Fruit fly (Drosophila melanogaster) whole organism, wandering third instar larva: ENCODE data around the gene Npc2c.
A peak's percentile ranks its signal among the peaks of the same experiment; 100 is the strongest.

Source experiments
- Abd-B ChIP-seq: fragments of >200 bp; optimal IDR thresholded peaks from 2 replicates; lab custom pipeline; 2017; ENCODE audit warnings: missing biosample characterization, missing genetic modification characterization
- CG32264 ChIP-seq: fragments of 200-800 bp; sonication (Bioruptor generic); optimal IDR thresholded peaks from 2 replicates; lab custom pipeline; 2016; ENCODE audit warnings: missing biosample characterization, missing genetic modification characterization
- CG9705 ChIP-seq: fragments of 200-800 bp; sonication (Bioruptor generic); optimal IDR thresholded peaks from 2 replicates; lab custom pipeline; 2018; ENCODE audit warnings: missing biosample characterization, mild to moderate bottlenecking, missing genetic modification characterization
- Dfd ChIP-seq: fragments of >200 bp; optimal IDR thresholded peaks from 2 replicates; lab custom pipeline; 2017; ENCODE audit warnings: missing biosample characterization, missing genetic modification characterization
- Hnf4 ChIP-seq: fragments of 200-800 bp; sonication (Bioruptor generic); optimal IDR thresholded peaks from 2 replicates; lab custom pipeline; 2016; ENCODE audit warnings: missing biosample characterization, mild to moderate bottlenecking, missing genetic modification characterization
- Hr78 ChIP-seq: fragments of >200 bp; optimal IDR thresholded peaks from 2 replicates; lab custom pipeline; 2017; ENCODE audit warnings: missing biosample characterization, missing genetic modification characterization
- Mio ChIP-seq: sonication (Bioruptor generic); optimal IDR thresholded peaks from 2 replicates; lab custom pipeline; 2016; ENCODE audit warnings: missing biosample characterization, missing genetic modification characterization
- OdsH ChIP-seq: fragments of 200-800 bp; sonication (Bioruptor generic); optimal IDR thresholded peaks from 2 replicates; lab custom pipeline; 2016; ENCODE audit warnings: missing biosample characterization, mild to moderate bottlenecking, missing genetic modification characterization
- Rel ChIP-seq, 2 experiments: fragments of 200-800 bp; sonication (Bioruptor generic) in 1 of 2; optimal IDR thresholded peaks; 2 replicates in 1 of 2; 3 replicates in 1 of 2; lab custom pipeline; 2016 to 2019; ENCODE audit warnings: mild to moderate bottlenecking in 2 of 2, missing biosample characterization in 2 of 2, missing genetic modification characterization in 2 of 2, moderate library complexity in 1 of 2
- Sp1 ChIP-seq: fragments of 200-800 bp; sonication (Bioruptor generic); optimal IDR thresholded peaks from 3 replicates; lab custom pipeline; 2019; ENCODE audit warnings: missing biosample characterization, mild to moderate bottlenecking, missing genetic modification characterization, moderate library complexity
- brk ChIP-seq: fragments of 200-800 bp; sonication (Bioruptor generic); optimal IDR thresholded peaks from 2 replicates; lab custom pipeline; 2016; ENCODE audit warnings: missing biosample characterization, mild to moderate bottlenecking, missing genetic modification characterization
- dl ChIP-seq, 2 experiments: fragments of 175-275, 200-275 bp in 1 of 2; fragments of 200-275 bp in 1 of 2; sonication (Bioruptor generic); optimal IDR thresholded peaks; lab custom pipeline; 2018; ENCODE audit warnings: mild to moderate bottlenecking in 2 of 2, missing biosample characterization in 2 of 2, missing genetic modification characterization in 2 of 2, moderate library complexity in 2 of 2; ENCODE audit not compliant: partially characterized antibody in 2 of 2, insufficient read depth in 1 of 2
- dsf ChIP-seq: sonication (Bioruptor generic); optimal IDR thresholded peaks from 2 replicates; lab custom pipeline; 2016; ENCODE audit warnings: missing biosample characterization, missing genetic modification characterization, borderline replicate concordance
- ey ChIP-seq: fragments of 200-800 bp; sonication (Bioruptor generic); optimal IDR thresholded peaks from 2 replicates; lab custom pipeline; 2016; ENCODE audit warnings: missing biosample characterization, missing genetic modification characterization
- foxo ChIP-seq, 2 experiments: fragments of 200-800 bp; sonication (Bioruptor generic); optimal IDR thresholded peaks; 2 replicates in 1 of 2; 3 replicates in 1 of 2; lab custom pipeline; 2016 to 2017; ENCODE audit warnings: missing biosample characterization in 2 of 2, missing genetic modification characterization in 2 of 2
- fru ChIP-seq: fragments of 200-800 bp; sonication (Bioruptor generic); optimal IDR thresholded peaks from 3 replicates; lab custom pipeline; 2016; ENCODE audit warnings: missing biosample characterization, mild to moderate bottlenecking, missing genetic modification characterization
- jim ChIP-seq: fragments of 175-275, 200-325 bp; sonication (Bioruptor generic); optimal IDR thresholded peaks from 2 replicates; lab custom pipeline; 2016; ENCODE audit warnings: missing biosample characterization, mild to moderate bottlenecking, missing genetic modification characterization
- lola ChIP-seq: fragments of >200 bp; optimal IDR thresholded peaks from 2 replicates; lab custom pipeline; 2017; ENCODE audit warnings: missing biosample characterization, missing genetic modification characterization
- pan ChIP-seq: fragments of >200 bp; optimal IDR thresholded peaks from 2 replicates; lab custom pipeline; 2017
- psq ChIP-seq: fragments of 200-800 bp; sonication (Bioruptor generic); optimal IDR thresholded peaks from 3 replicates; lab custom pipeline; 2017; ENCODE audit warnings: missing biosample characterization, mild to moderate bottlenecking, missing genetic modification characterization, moderate library complexity
- rgr ChIP-seq: fragments of 200-800 bp; sonication (Bioruptor generic); optimal IDR thresholded peaks from 3 replicates; lab custom pipeline; 2016; ENCODE audit warnings: missing biosample characterization, mild to moderate bottlenecking, missing genetic modification characterization
- sage ChIP-seq: fragments of 200-800 bp; sonication (Bioruptor generic); optimal IDR thresholded peaks from 2 replicates; lab custom pipeline; 2016; ENCODE audit warnings: missing biosample characterization, mild to moderate bottlenecking, missing genetic modification characterization
- sv ChIP-seq: fragments of 200-800 bp; sonication (Bioruptor generic); optimal IDR thresholded peaks from 3 replicates; lab custom pipeline; 2016; ENCODE audit warnings: missing biosample characterization, missing genetic modification characterization
- tai ChIP-seq: sonication (Bioruptor generic); optimal IDR thresholded peaks from 2 replicates; lab custom pipeline; 2016; ENCODE audit warnings: missing biosample characterization, missing genetic modification characterization
- usp ChIP-seq: fragments of >200 bp; optimal IDR thresholded peaks from 2 replicates; lab custom pipeline; 2017; ENCODE audit warnings: missing biosample characterization, missing genetic modification characterization
- woc ChIP-seq: sonication (Bioruptor generic); optimal IDR thresholded peaks from 2 replicates; lab custom pipeline; 2016; ENCODE audit warnings: missing biosample characterization, mild to moderate bottlenecking, missing genetic modification characterization

The Npc2c gene

dm6 chr3R:10032951-10033720, 26.9 kb upstream of the Npc2c start:
- no peak for TF ChIP-seq pan (lab: Kevin White, UChicago)
- no peak for TF ChIP-seq Mio (GFP tag; lab: Kevin White, UChicago)
- no peak for TF ChIP-seq CG9705 (GFP tag; lab: Kevin White, UChicago)
- no peak for TF ChIP-seq lola (GFP tag; lab: Kevin White, UChicago)
- TF ChIP-seq Hnf4 (GFP tag; lab: Kevin White, UChicago) = no peak
- TF ChIP-seq ey (GFP tag; lab: Kevin White, UChicago) = no peak
- TF ChIP-seq fru (GFP tag; lab: Kevin White, UChicago) = no peak
- TF ChIP-seq Hr78 = no peak
- TF ChIP-seq sage (GFP tag; lab: Kevin White, UChicago) = no peak
- TF ChIP-seq tai (GFP tag; lab: Kevin White, UChicago) = no peak
- no peak for TF ChIP-seq Abd-B (GFP tag; lab: Kevin White, UChicago)
- TF ChIP-seq dsf (GFP tag; lab: Kevin White, UChicago) = no peak
- no peak for TF ChIP-seq Rel (GFP tag; optimal IDR thresholded peaks at IDR 0.05; lab: Kevin White, UChicago)
- no peak for TF ChIP-seq Rel (tag; optimal IDR thresholded peaks at IDR 0.05; lab: Kevin White, UChicago)

dm6 chr3R:10034995-10035446, 25.0 kb upstream of the Npc2c start:
- TF ChIP-seq jim (no peak), Rel (GFP tag; optimal IDR thresholded peaks at IDR 0.05; lab: Kevin White, UChicago) (no peak), Rel (tag; optimal IDR thresholded peaks at IDR 0.05; lab: Kevin White, UChicago) (peak; percentile 19)

dm6 chr3R:10035765-10036164, 24.3 kb upstream of the Npc2c start:
- TF ChIP-seq CG9705 (GFP tag; lab: Kevin White, UChicago) = no peak
- peak; percentile 47 for TF ChIP-seq brk

- TF ChIP-seq OdsH (GFP tag; lab: Kevin White, UChicago) (no peak), jim (no peak), foxo (GFP tag; optimal IDR thresholded peaks at IDR 0.05; lab: Kevin White, UChicago) (no peak), CG32264 (no peak), Sp1 (GFP tag; lab: Kevin White, UChicago) (no peak), tai (GFP tag; lab: Kevin White, UChicago) (no peak), Dfd (no peak), pan (lab: Kevin White, UChicago) (no peak), usp (no peak), sv (GFP tag; lab: Kevin White, UChicago) (no peak), CG9705 (GFP tag; lab: Kevin White, UChicago) (no peak), rgr (no peak), woc (GFP tag; lab: Kevin White, UChicago) (no peak), Rel (GFP tag; optimal IDR thresholded peaks at IDR 0.05; lab: Kevin White, UChicago) (no peak), Rel (tag; optimal IDR thresholded peaks at IDR 0.05; lab: Kevin White, UChicago) (no peak), dl (GFP tag; optimal IDR thresholded peaks at IDR 0.05; lab: Kevin White, UChicago; ENCODE audit: insufficient read depth in 1 of 2, partially characterized antibody in 2 of 2) (no peak), fru (GFP tag; lab: Kevin White, UChicago) (no peak)
Measured at dm6 chr3R:10039188-10039587, 20.9 kb upstream of the Npc2c start.

- no peak for TF ChIP-seq Rel (GFP tag; optimal IDR thresholded peaks at IDR 0.05; lab: Kevin White, UChicago)
- TF ChIP-seq Rel (tag; optimal IDR thresholded peaks at IDR 0.05; lab: Kevin White, UChicago) = peak; percentile 88
- no peak for TF ChIP-seq CG9705 (GFP tag; lab: Kevin White, UChicago)
Measured at dm6 chr3R:10040505-10040904, 19.5 kb upstream of the Npc2c start.

dm6 chr3R:10042024-10042663, 17.9 kb upstream of the Npc2c start:
- TF ChIP-seq psq = peak; percentile 53
- TF ChIP-seq dl (GFP tag; optimal IDR thresholded peaks at IDR 0.05; lab: Kevin White, UChicago; ENCODE audit: insufficient read depth in 1 of 2, partially characterized antibody in 2 of 2) = no peak
